Worm (Caenorhabditis elegans) whole organism, early embryonic: ENCODE data around the gene pelo-1.

Experiments
- B0310.2 ChIP-seq: sonication (generic microtip); optimal IDR thresholded peaks from 2 replicates; lab custom pipeline; 2016; ENCODE audit warnings: mild to moderate bottlenecking, missing genetic modification characterization, missing compliant biosample characterization
- aly-1 ChIP-seq: sonication (generic microtip); optimal IDR thresholded peaks from 2 replicates; lab custom pipeline; 2016; ENCODE audit warnings: missing genetic modification characterization, missing compliant biosample characterization
- ama-1 ChIP-seq: fragments of 150-350 bp; optimal IDR thresholded peaks from 2 replicates; lab custom pipeline; 2014
- ceh-36 ChIP-seq: sonication (generic microtip); optimal IDR thresholded peaks from 2 replicates; lab custom pipeline; 2016; ENCODE audit warnings: missing genetic modification characterization, inconsistent platforms, missing compliant biosample characterization
- flt-1 ChIP-seq: fragments of 200-800 bp; sonication (Bioruptor generic); IDR thresholded peaks from 2 replicates; pipeline ENCODE4 v1.3.6; 2022; ENCODE audit warnings: missing genetic modification characterization, missing compliant biosample characterization
- hmg-4 ChIP-seq: fragments of 200-800 bp; sonication (Bioruptor generic); optimal IDR thresholded peaks from 2 replicates; lab custom pipeline; 2018; ENCODE audit warnings: mild to moderate bottlenecking, missing genetic modification characterization, missing compliant biosample characterization
- hnd-1 ChIP-seq: sonication (generic microtip); optimal IDR thresholded peaks from 2 replicates; lab custom pipeline; 2016; ENCODE audit warnings: missing genetic modification characterization, missing compliant biosample characterization
- pes-1 ChIP-seq: fragments of 200-800 bp; sonication (Bioruptor generic); IDR thresholded peaks from 2 replicates; pipeline ENCODE4 v1.3.6; 2022; ENCODE audit warnings: missing genetic modification reagents, missing genetic modification characterization, missing compliant biosample characterization
- scrt-1 ChIP-seq: fragments of 200-800 bp; sonication (Bioruptor generic); IDR thresholded peaks from 2 replicates; pipeline ENCODE4 v1.3.6; 2022; ENCODE audit warnings: missing genetic modification characterization, missing compliant biosample characterization
- tbx-11 ChIP-seq: fragments of 200-800 bp; sonication (Bioruptor generic); IDR thresholded peaks from 2 replicates; pipeline ENCODE4 v1.3.6; 2022; ENCODE audit warnings: missing genetic modification characterization, missing compliant biosample characterization
- tbx-37 ChIP-seq: fragments of 200-800 bp; sonication (Bioruptor generic); conservative IDR thresholded peaks from 2 replicates; pipeline ENCODE4 v1.3.6; 2022; ENCODE audit warnings: missing genetic modification reagents, missing genetic modification characterization, missing compliant biosample characterization
- tra-4 ChIP-seq: sonication (generic microtip); optimal IDR thresholded peaks from 2 replicates; lab custom pipeline; 2017; ENCODE audit warnings: missing genetic modification characterization, missing compliant biosample characterization

ce11 chrIII:4172210-4172609, 31.8 kb downstream of the pelo-1 start:
- TF ChIP-seq ceh-36 (tag; lab: Kevin White, UChicago) = no peak
- no peak for TF ChIP-seq flt-1
- no peak for TF ChIP-seq ama-1 (lab: Kevin White, UChicago)
- TF ChIP-seq scrt-1 (GFP tag; lab: Robert Waterston, UW) = no peak
- TF ChIP-seq B0310.2 (tag; lab: Kevin White, UChicago) = no peak
- no peak for TF ChIP-seq pes-1 (GFP tag; lab: Robert Waterston, UW)
- no peak for TF ChIP-seq hmg-4 (GFP tag; lab: Kevin White, UChicago)
- no peak for TF ChIP-seq tbx-37 (GFP tag; lab: Robert Waterston, UW)
- TF ChIP-seq hnd-1 (tag; lab: Kevin White, UChicago) = no peak
- no peak for TF ChIP-seq aly-1
- TF ChIP-seq tbx-11 (GFP tag; lab: Robert Waterston, UW) = no peak
- no peak for TF ChIP-seq tra-4 (tag; lab: Kevin White, UChicago)
